Worm (Caenorhabditis elegans): ENCODE measurements around the gene acp-3.

acp-3 gene

DNA sequence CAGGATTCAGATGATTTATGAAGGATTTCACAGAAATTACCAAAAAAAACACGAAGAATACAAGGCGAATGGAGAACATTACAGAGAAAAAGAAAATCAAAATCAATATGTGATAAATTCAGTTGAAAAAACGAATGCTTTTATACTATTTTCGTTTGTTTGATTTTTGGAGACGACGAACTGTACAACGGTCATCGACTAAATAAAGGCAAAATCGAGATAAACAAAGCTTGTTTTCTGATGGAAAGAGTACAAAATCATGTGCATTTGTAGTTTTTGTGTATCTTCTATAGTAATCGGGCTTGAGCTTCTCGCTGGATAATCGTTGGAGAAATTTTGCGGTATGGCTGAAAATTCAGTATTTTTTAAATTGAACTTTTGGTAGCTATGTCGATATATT lies 34.2 kb upstream of the acp-3 start, which contains the start of gene M05D6.8:
Gene M05D6.8, minus strand, starts transcription at position 101 of the 400 bp plus-strand sequence.
- TF ChIP-seq nhr-76 (tag; optimal IDR thresholded peaks at IDR 0.05) (no peak), ceh-83 (GFP tag; optimal IDR thresholded peaks at IDR 0.05) (no peak)

DNA sequence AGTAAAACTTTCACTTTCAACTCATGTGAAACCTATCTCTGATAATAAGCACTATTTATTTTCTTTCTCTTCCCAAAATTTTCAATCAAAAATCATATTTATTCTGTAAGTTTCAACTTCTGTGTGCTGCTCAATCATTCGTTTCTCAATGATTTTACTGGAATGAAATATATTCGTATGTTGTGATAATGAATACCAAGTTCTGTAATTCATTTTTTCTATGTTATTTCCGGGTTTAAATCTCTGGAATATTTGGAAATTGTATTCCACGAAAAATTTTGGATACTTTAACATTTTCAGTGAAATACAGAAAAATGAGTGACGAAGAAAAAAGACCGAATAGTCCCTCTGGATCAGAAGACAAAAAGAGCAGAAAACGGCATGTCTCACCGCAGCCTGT lies 30.9 kb upstream of the acp-3 start, which contains the start of gene M05D6.2:
Gene M05D6.2, plus strand, starts transcription at position 301 of the 400 bp plus-strand sequence.
- TF ChIP-seq ces-1 (GFP tag; optimal IDR thresholded peaks at IDR 0.05) (no peak), hlh-1 (tag; optimal IDR thresholded peaks at IDR 0.05) (no peak), nhr-12 (tag; optimal IDR thresholded peaks at IDR 0.05) (no peak), drap-1 (GFP tag; optimal IDR thresholded peaks at IDR 0.05) (no peak), nhr-76 (tag; optimal IDR thresholded peaks at IDR 0.05) (no peak), unc-120 (tag; optimal IDR thresholded peaks at IDR 0.05; ENCODE audit: poor library complexity, severe bottlenecking) (no peak), mls-2 (tag; optimal IDR thresholded peaks at IDR 0.05) (no peak)

DNA sequence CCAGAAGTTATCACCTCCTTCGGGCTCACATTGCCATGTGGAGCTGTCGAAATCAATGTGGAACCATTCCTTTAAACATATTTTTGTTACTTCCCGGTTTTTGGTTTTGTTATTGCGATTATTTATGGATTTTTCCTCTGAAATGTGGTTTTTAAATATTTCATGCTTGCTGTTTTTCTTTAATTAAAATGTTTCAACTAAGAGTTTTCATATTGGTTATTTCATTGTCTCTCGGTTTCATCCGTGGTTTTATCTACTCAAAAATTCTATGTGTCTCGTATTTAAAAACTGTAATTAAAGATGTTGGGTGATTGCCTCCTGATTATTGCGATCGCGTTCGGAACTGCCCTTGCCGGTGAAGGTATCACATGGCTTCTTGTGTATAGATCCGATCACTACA lies 29.9 kb upstream of the acp-3 start, which contains the start of gene F22B5.10:
Gene F22B5.10, plus strand, starts transcription at position 301 of the 400 bp plus-strand sequence.
- TF ChIP-seq ztf-11 (tag; optimal IDR thresholded peaks at IDR 0.05) (no peak), mls-2 (tag; optimal IDR thresholded peaks at IDR 0.05) (no peak), sptf-1 (tag; optimal IDR thresholded peaks at IDR 0.05) (no peak), ceh-83 (GFP tag; optimal IDR thresholded peaks at IDR 0.05) (peak; percentile 32), ceh-43 (GFP tag; optimal IDR thresholded peaks at IDR 0.05) (no peak), bed-3 (GFP tag; optimal IDR thresholded peaks at IDR 0.05) (no peak)

DNA sequence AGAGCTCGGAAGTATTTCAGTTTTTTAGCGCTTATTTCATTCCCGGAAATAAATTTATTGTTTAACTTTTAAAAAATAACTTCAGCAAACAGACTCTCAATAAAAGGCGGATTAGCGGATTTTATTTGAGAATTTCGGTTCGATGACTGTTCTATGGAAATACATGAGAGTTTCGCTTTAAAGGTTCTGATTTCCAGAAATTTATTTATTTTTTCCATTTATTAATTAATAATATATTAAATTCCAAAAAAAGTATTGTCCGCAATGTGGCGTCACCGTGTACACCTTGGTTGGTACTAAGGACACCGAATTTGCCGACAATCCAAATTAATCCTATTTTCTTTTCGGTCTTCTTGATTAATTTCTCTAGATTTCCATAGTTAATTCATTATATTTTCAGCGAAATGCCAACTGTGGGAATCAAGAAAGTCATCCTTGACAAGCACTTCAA lies 27.5 kb upstream of the acp-3 start, which contains the start of gene fars-3:
Gene fars-3, plus strand, starts transcription at position 401 of the 451 bp plus-strand sequence.
- TF ChIP-seq unc-120 (tag; optimal IDR thresholded peaks at IDR 0.05; ENCODE audit: poor library complexity, severe bottlenecking) (peak; percentile 93), elt-3 (tag; optimal IDR thresholded peaks at IDR 0.05) (no peak), sem-2 (GFP tag; optimal IDR thresholded peaks at IDR 0.05) (no peak), pha-4 (tag; optimal IDR thresholded peaks at IDR 0.05) (peak; percentile 47), ces-1 (GFP tag; optimal IDR thresholded peaks at IDR 0.05) (peak; percentile 93), mab-5 (tag; optimal IDR thresholded peaks at IDR 0.05) (no peak), zip-8 (tag; optimal IDR thresholded peaks at IDR 0.05) (no peak), mep-1 (tag; optimal IDR thresholded peaks at IDR 0.05) (no peak), tbx-8 (GFP tag; optimal IDR thresholded peaks at IDR 0.05) (no peak), ceh-43 (GFP tag; optimal IDR thresholded peaks at IDR 0.05) (no peak), lsy-2 (tag; optimal IDR thresholded peaks at IDR 0.05) (peak; percentile 24), hlh-1 (tag; optimal IDR thresholded peaks at IDR 0.05) (no peak)

DNA sequence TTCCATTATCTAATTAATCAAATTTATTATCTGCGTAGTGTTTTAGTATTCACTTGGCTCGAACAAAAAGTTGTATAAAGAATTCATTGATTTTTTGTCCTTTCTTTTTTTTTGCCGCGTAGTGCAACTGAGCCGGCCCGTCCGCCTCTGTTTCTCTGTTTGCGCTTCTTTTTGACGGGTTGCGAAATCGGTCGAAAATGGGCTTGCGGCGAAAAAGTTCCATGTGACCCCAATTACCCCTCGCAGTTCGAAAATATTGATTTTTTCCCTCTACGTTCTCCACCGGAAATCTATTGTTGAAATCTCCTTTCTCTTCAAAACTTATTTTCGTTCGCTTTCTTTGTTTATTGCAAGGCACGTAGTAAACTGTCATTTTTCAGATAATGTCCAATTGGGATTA lies 20.5 kb upstream of the acp-3 start, which contains the start of gene zyg-9:
Gene zyg-9, plus strand, starts transcription at position 381 of the 400 bp plus-strand sequence.
- TF ChIP-seq ces-1 (GFP tag; optimal IDR thresholded peaks at IDR 0.05) (no peak), mab-5 (tag; optimal IDR thresholded peaks at IDR 0.05) (no peak), cnd-1 (tag; optimal IDR thresholded peaks at IDR 0.05) (no peak), ceh-39 (tag; optimal IDR thresholded peaks at IDR 0.05) (no peak)

DNA sequence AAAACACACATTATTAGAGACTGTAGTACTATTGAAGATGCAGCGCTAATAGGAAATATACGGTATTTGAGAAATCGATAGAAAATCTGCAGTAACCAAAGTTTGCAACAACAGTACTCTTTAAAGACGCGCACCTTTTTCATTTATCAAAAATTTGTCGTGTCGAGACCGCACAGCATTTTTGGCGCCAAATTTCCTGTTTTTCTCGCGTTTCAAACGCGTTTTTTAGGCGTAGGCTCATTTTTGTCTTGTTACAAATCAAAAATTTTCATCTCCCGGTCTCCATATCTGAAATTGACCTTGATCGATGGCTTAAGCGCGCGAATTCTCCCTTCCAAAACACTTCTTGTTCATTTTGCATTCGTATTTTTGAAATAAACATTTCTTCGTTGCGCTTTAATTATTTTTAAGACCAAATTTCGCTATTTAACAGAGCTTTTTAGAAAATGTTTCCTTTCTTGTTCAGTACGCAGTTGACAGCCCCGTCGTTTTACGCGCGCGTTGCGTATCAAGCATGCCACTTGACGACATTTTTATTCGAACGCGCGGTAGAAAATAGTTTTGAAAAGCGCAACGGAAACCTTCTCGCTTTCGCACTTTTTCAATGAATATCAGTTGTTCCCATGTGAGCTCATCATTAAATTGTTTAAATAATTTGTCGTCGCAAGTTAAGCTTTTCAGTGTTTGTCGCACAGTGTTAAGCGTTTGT lies 19.9 kb upstream of the acp-3 start:
- TF ChIP-seq lin-13 (tag; optimal IDR thresholded peaks at IDR 0.05) (peak; percentile 0), cnd-1 (tag; optimal IDR thresholded peaks at IDR 0.05) (no peak), unc-39 (tag; optimal IDR thresholded peaks at IDR 0.05) (no peak), lin-32 (GFP tag; optimal IDR thresholded peaks at IDR 0.05) (no peak), hlh-1 (tag; optimal IDR thresholded peaks at IDR 0.05) (peak; percentile 1), unc-120 (tag; optimal IDR thresholded peaks at IDR 0.05; ENCODE audit: poor library complexity, severe bottlenecking) (no peak)

DNA sequence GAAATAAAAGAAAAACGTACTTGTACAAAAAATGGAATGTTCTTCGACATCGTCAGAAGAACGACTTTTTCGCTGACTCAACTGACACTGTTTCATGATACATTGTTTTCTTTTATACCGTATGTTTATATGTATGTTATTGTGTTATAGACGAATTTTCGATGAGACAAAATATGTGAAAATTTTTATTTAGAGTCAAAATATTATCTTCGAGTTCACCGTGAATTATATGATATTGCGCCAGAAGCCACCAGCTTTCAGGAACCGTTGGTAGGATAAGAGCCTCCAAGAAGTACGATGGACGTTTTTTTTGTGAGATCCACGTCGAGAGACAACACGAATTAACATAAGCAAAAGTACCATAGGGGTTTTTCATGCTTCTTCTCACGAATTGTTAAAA lies 19.2 kb upstream of the acp-3 start, which contains the start of gene F22B5.6:
Gene F22B5.6, minus strand, starts transcription at position 101 of the 400 bp plus-strand sequence.
- no peak for TF ChIP-seq ham-2 (GFP tag; optimal IDR thresholded peaks at IDR 0.05)
- no peak for TF ChIP-seq mab-5 (tag; optimal IDR thresholded peaks at IDR 0.05)
- no peak for TF ChIP-seq lin-32 (GFP tag; optimal IDR thresholded peaks at IDR 0.05)
- TF ChIP-seq nhr-2 (tag; optimal IDR thresholded peaks at IDR 0.05), result no peak
- TF ChIP-seq tbx-8 (GFP tag; optimal IDR thresholded peaks at IDR 0.05), result no peak
- no peak for TF ChIP-seq sptf-1 (tag; optimal IDR thresholded peaks at IDR 0.05)
- no peak for TF ChIP-seq elt-3 (tag; optimal IDR thresholded peaks at IDR 0.05)
- no peak for TF ChIP-seq M03D4.4 (tag; optimal IDR thresholded peaks at IDR 0.05)
- no peak for TF ChIP-seq zip-8 (tag; optimal IDR thresholded peaks at IDR 0.05)
- TF ChIP-seq lin-13 (tag; optimal IDR thresholded peaks at IDR 0.05), result no peak
- no peak for TF ChIP-seq elt-1 (tag; optimal IDR thresholded peaks at IDR 0.05; ENCODE audit: borderline replicate concordance, insufficient read depth)
- TF ChIP-seq drap-1 (GFP tag; optimal IDR thresholded peaks at IDR 0.05), result no peak
- no peak for TF ChIP-seq ceh-43 (GFP tag; optimal IDR thresholded peaks at IDR 0.05)
- TF ChIP-seq nhr-237 (tag; optimal IDR thresholded peaks at IDR 0.05), result no peak
- no peak for TF ChIP-seq cnd-1 (tag; optimal IDR thresholded peaks at IDR 0.05)
- no peak for TF ChIP-seq unc-62 (GFP tag; optimal IDR thresholded peaks at IDR 0.05)
- no peak for TF ChIP-seq ceh-83 (GFP tag; optimal IDR thresholded peaks at IDR 0.05)
- no peak for TF ChIP-seq pha-4 (tag; optimal IDR thresholded peaks at IDR 0.05)
- no peak for TF ChIP-seq ces-1 (GFP tag; optimal IDR thresholded peaks at IDR 0.05)
